Fruit fly (Drosophila melanogaster): ENCODE data around the gene CG31131.
A peak's percentile ranks its signal among the peaks of the same experiment; 100 is the strongest.

DNA sequence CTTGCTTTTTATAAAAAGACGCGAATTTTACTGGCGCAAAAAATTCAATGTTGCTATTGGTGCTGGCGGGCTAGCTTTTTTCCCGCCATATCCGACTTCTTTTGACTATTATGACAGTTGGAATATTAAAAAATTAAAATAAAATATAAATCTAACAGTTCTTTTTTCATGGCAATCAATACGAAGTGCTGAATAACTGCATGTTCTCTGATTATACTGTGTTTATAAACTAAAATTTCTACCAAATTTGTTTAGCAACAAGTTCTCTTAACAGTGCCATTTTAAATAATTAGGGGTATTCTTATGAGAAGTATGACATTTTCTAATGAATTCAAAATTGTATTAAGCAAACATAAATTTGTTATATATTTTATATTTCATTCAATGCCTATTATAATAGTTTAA, 43.6 kb downstream of the CG31131 start, which contains the start of gene Boh1:
- TF ChIP-seq OdsH (GFP tag; optimal IDR thresholded peaks at IDR 0.05) (peak; percentile 28), rgr (GFP tag; optimal IDR thresholded peaks at IDR 0.05) (peak; percentile 53)

Data from whole organism, wandering third instar larva.